Worm (Caenorhabditis elegans) whole organism, L4/young adult: Measurements from ENCODE around the gene rla-2.

Experiments used
- W03F9.2 ChIP-seq: fragments of 150-350 bp; optimal IDR thresholded peaks from 2 replicates; lab custom pipeline; 2014; ENCODE audit warnings: missing biosample characterization, missing genetic modification characterization
- dao-5 ChIP-seq: sonication (generic microtip); optimal IDR thresholded peaks from 2 replicates; lab custom pipeline; 2016; ENCODE audit warnings: missing genotype, missing genetic modification characterization, moderate library complexity, missing compliant biosample characterization
- him-1 ChIP-seq: sonication (generic microtip); optimal IDR thresholded peaks from 2 replicates; lab custom pipeline; 2016; ENCODE audit warnings: missing genotype, missing genetic modification reagents, missing genetic modification characterization, missing compliant biosample characterization

Gene rla-2

DNA sequence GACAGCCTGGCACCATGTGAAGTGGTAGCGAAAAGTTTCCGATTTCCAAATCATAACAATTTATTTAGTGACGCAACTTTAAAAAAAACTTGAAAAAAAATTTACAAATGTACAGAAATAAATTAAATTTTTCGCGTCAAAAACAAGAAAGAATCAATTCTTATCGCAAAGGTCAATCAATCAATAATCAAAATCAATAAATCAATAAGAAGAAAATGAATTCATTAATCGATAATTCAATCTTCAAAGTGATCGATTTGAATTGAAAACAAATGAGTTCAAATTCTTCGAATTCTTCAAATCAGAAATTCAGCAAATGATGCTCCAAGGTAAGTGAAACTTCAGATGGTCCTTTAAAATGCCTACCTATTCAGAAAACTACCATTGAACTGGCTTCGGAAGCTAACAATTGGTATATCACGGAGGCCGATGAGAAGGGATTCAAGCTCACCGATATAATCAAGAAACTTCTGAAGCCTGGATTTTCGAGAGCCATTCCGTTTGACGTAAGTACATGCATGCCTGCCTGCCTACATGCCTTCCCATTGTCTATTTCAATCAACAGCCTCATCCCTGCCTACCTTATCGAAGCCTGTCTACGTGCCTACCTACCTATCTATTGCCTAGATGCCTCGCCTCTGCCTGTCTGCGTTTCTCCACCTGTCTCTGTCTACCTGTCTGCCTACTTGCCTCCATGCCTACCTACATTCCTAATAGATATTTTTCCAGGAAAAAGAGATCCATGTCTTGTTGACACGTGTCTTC is 50.0 kb downstream of the rla-2 start:
- TF ChIP-seq W03F9.2 (tag; lab: Kevin White, UChicago) (no peak), dao-5 (tag; lab: Kevin White, UChicago) (no peak), him-1 (tag; lab: Kevin White, UChicago) (no peak)
